Fruit fly (Drosophila melanogaster): Measurements from ENCODE around the gene CG16959.

The CG16959 gene

dm6 chr3L:15140268-15140957, 15.3 kb upstream of the CG16959 start:
- TF ChIP-seq tj (GFP tag; optimal IDR thresholded peaks at IDR 0.05) (peak; percentile 82), Clk (GFP tag; optimal IDR thresholded peaks at IDR 0.05) (no peak)

- TF ChIP-seq kay (GFP tag; ENCODE audit: borderline replicate concordance), result peak; percentile 86
- TF ChIP-seq Mnt (GFP tag; optimal IDR thresholded peaks at IDR 0.05), result no peak
- TF ChIP-seq Clk (GFP tag; optimal IDR thresholded peaks at IDR 0.05), result no peak
- no peak for TF ChIP-seq CG14711 (tag; optimal IDR thresholded peaks at IDR 0.05)
- no peak for TF ChIP-seq CG33017 (tag; optimal IDR thresholded peaks at IDR 0.05)
- TF ChIP-seq toe (GFP tag; optimal IDR thresholded peaks at IDR 0.05), result no peak
- no peak for TF ChIP-seq CG11617 (GFP tag; optimal IDR thresholded peaks at IDR 0.05)
- TF ChIP-seq pad (GFP tag; optimal IDR thresholded peaks at IDR 0.05), result no peak
These were observed 12.7 kb upstream of the CG16959 start for dm6 chr3L:15137790-15138189.

- TF ChIP-seq pad (GFP tag; optimal IDR thresholded peaks at IDR 0.05) (peak; percentile 62), Clk (GFP tag; optimal IDR thresholded peaks at IDR 0.05) (peak; percentile 80), ovo (GFP tag; optimal IDR thresholded peaks at IDR 0.05) (peak; percentile 66), bab1 (GFP tag; optimal IDR thresholded peaks at IDR 0.05) (peak; percentile 83), Hr96 (GFP tag; optimal IDR thresholded peaks at IDR 0.05) (peak; percentile 95), CG33017 (tag; optimal IDR thresholded peaks at IDR 0.05) (peak; percentile 90), kay (GFP tag; ENCODE audit: borderline replicate concordance) (no peak), CG7101 (tag; optimal IDR thresholded peaks at IDR 0.05) (peak; percentile 89), CG14711 (tag; optimal IDR thresholded peaks at IDR 0.05) (peak; percentile 67), CG5204 (GFP tag; optimal IDR thresholded peaks at IDR 0.05) (peak; percentile 92), CG12768 (GFP tag; optimal IDR thresholded peaks at IDR 0.05) (peak; percentile 90), Mnt (GFP tag; optimal IDR thresholded peaks at IDR 0.05) (peak; percentile 86), Crg-1 (GFP tag; optimal IDR thresholded peaks at IDR 0.05) (peak; percentile 73), cnc (optimal IDR thresholded peaks at IDR 0.05) (no peak), CG11617 (GFP tag; optimal IDR thresholded peaks at IDR 0.05) (peak; percentile 95), toe (GFP tag; optimal IDR thresholded peaks at IDR 0.05) (peak; percentile 88), CG1620 (GFP tag; optimal IDR thresholded peaks at IDR 0.05) (peak; percentile 64), cic (GFP tag; optimal IDR thresholded peaks at IDR 0.05) (peak; percentile 40), tj (GFP tag; optimal IDR thresholded peaks at IDR 0.05) (peak; percentile 60), CG7045 (GFP tag; optimal IDR thresholded peaks at IDR 0.05) (peak; percentile 88)
These were observed 11.8 kb upstream of the CG16959 start, which contains the start of gene CG12316 for dm6 chr3L:15136659-15137572. TSS of gene CG12316 (minus strand) at chr3L:15136934.

dm6 chr3L:15131278-15131677, 6.2 kb upstream of the CG16959 start, which contains the start of gene CG13457:
TSS of gene CG13457 (minus strand) at chr3L:15131378.
- TF ChIP-seq Crg-1 (GFP tag; optimal IDR thresholded peaks at IDR 0.05) (no peak), cic (GFP tag; optimal IDR thresholded peaks at IDR 0.05) (no peak), CG14711 (tag; optimal IDR thresholded peaks at IDR 0.05) (no peak), bab1 (GFP tag; optimal IDR thresholded peaks at IDR 0.05) (no peak), cnc (optimal IDR thresholded peaks at IDR 0.05) (no peak), CG33017 (tag; optimal IDR thresholded peaks at IDR 0.05) (no peak), CG7045 (GFP tag; optimal IDR thresholded peaks at IDR 0.05) (no peak), CG11617 (GFP tag; optimal IDR thresholded peaks at IDR 0.05) (no peak), CG12768 (GFP tag; optimal IDR thresholded peaks at IDR 0.05) (no peak), CG5204 (GFP tag; optimal IDR thresholded peaks at IDR 0.05) (no peak), toe (GFP tag; optimal IDR thresholded peaks at IDR 0.05) (no peak)

dm6 chr3L:15125717-15126116, 596 bp upstream of the CG16959 start:
- TF ChIP-seq Crg-1 (GFP tag; optimal IDR thresholded peaks at IDR 0.05), result no peak
- no peak for TF ChIP-seq tj (GFP tag; optimal IDR thresholded peaks at IDR 0.05)
- no peak for TF ChIP-seq CG1620 (GFP tag; optimal IDR thresholded peaks at IDR 0.05)
- no peak for TF ChIP-seq Mnt (GFP tag; optimal IDR thresholded peaks at IDR 0.05)
- TF ChIP-seq CG33017 (tag; optimal IDR thresholded peaks at IDR 0.05), result no peak
- TF ChIP-seq ovo (GFP tag; optimal IDR thresholded peaks at IDR 0.05), result no peak
- TF ChIP-seq bab1 (GFP tag; optimal IDR thresholded peaks at IDR 0.05), result no peak
- TF ChIP-seq pad (GFP tag; optimal IDR thresholded peaks at IDR 0.05), result no peak

dm6 chr3L:15123736-15124135, 1.4 kb downstream of the CG16959 start:
- TF ChIP-seq Mnt (GFP tag; optimal IDR thresholded peaks at IDR 0.05) (no peak), kay (GFP tag; ENCODE audit: borderline replicate concordance) (no peak), Crg-1 (GFP tag; optimal IDR thresholded peaks at IDR 0.05) (no peak), tj (GFP tag; optimal IDR thresholded peaks at IDR 0.05) (peak; percentile 14)

dm6 chr3L:15121272-15121671, 3.8 kb downstream of the CG16959 start, which contains the start of gene CG32847:
TSS of gene CG32847 (plus strand) at chr3L:15121572.
- TF ChIP-seq CG12768 (GFP tag; optimal IDR thresholded peaks at IDR 0.05), result no peak
- TF ChIP-seq CG5204 (GFP tag; optimal IDR thresholded peaks at IDR 0.05), result no peak
- TF ChIP-seq Mnt (GFP tag; optimal IDR thresholded peaks at IDR 0.05), result no peak
- no peak for TF ChIP-seq pad (GFP tag; optimal IDR thresholded peaks at IDR 0.05)
- no peak for TF ChIP-seq CG14711 (tag; optimal IDR thresholded peaks at IDR 0.05)
- TF ChIP-seq CG33017 (tag; optimal IDR thresholded peaks at IDR 0.05), result no peak
- TF ChIP-seq CG7101 (tag; optimal IDR thresholded peaks at IDR 0.05), result no peak
- no peak for TF ChIP-seq tj (GFP tag; optimal IDR thresholded peaks at IDR 0.05)

All from whole organism, adult.